Worm (Caenorhabditis elegans) whole organism, L4/young adult: ENCODE measurements around the gene C01G5.9.

Source experiments
- W03F9.2 ChIP-seq: fragments of 150-350 bp; optimal IDR thresholded peaks from 2 replicates; lab custom pipeline; 2014; ENCODE audit warnings: missing biosample characterization, missing genetic modification characterization
- dao-5 ChIP-seq: sonication (generic microtip); optimal IDR thresholded peaks from 2 replicates; lab custom pipeline; 2016; ENCODE audit warnings: missing genotype, missing genetic modification characterization, moderate library complexity, missing compliant biosample characterization
- him-1 ChIP-seq: sonication (generic microtip); optimal IDR thresholded peaks from 2 replicates; lab custom pipeline; 2016; ENCODE audit warnings: missing genotype, missing genetic modification reagents, missing genetic modification characterization, missing compliant biosample characterization

ce11 chrIV:6547397-6547796, 27.7 kb downstream of the C01G5.9 start:
- no peak for TF ChIP-seq W03F9.2 (tag; lab: Kevin White, UChicago)
- no peak for TF ChIP-seq dao-5
- TF ChIP-seq him-1 (tag; lab: Kevin White, UChicago) = no peak
